Fruit fly (Drosophila melanogaster): ENCODE measurements around the gene Herc4.

Gene Herc4

dm6 chr3L:1318241-1318640, 4.7 kb downstream of the Herc4 start, which contains the start of gene Myo61F:
TSS of gene Myo61F (plus strand) at chr3L:1318480.
- TF ChIP-seq CG4496 (GFP tag; IDR thresholded peaks at IDR 0.05) (0 out of 3 replicates have a peak, but pooled peaks have one; percentile 36), Pif1A (GFP tag; optimal IDR thresholded peaks at IDR 0.05) (no peak), CG12605 (GFP tag; IDR thresholded peaks at IDR 0.05) (no peak)

- peak; percentile 85 for TF ChIP-seq CG8159 (tag; optimal IDR thresholded peaks at IDR 0.05)
- TF ChIP-seq EcR (GFP tag; optimal IDR thresholded peaks at IDR 0.05): peak; percentile 8
- TF ChIP-seq CG14655 (GFP tag; optimal IDR thresholded peaks at IDR 0.05): peak; percentile 97
- TF ChIP-seq Pif1B (GFP tag; optimal IDR thresholded peaks at IDR 0.05): peak; percentile 97
- peak; percentile 79 for TF ChIP-seq CG15710 (tag; optimal IDR thresholded peaks at IDR 0.05)
- TF ChIP-seq Ets98B (GFP tag; IDR thresholded peaks at IDR 0.05): peak; percentile 93
- TF ChIP-seq CG10348 (GFP tag; IDR thresholded peaks at IDR 0.05): no peak
- TF ChIP-seq gl (tag; optimal IDR thresholded peaks at IDR 0.05): peak; percentile 79
- TF ChIP-seq CG32121 (GFP tag; IDR thresholded peaks at IDR 0.05): peak; percentile 84
- TF ChIP-seq CG9948 (tag; optimal IDR thresholded peaks at IDR 0.05): peak; percentile 94
- peak; percentile 94 for TF ChIP-seq fd96Ca (GFP tag; IDR thresholded peaks at IDR 0.05)
- TF ChIP-seq CG8301 (tag; optimal IDR thresholded peaks at IDR 0.05): peak; percentile 97
- TF ChIP-seq CG34367 (tag; optimal IDR thresholded peaks at IDR 0.05): peak; percentile 88
- TF ChIP-seq CG4496 (GFP tag; IDR thresholded peaks at IDR 0.05): peak; percentile 96
- TF ChIP-seq Snoo (tag; optimal IDR thresholded peaks at IDR 0.05): peak; percentile 96
- peak; percentile 95 for TF ChIP-seq Pif1A (GFP tag; optimal IDR thresholded peaks at IDR 0.05)
- peak; percentile 92 for TF ChIP-seq CG17806 (tag; optimal IDR thresholded peaks at IDR 0.05)
- TF ChIP-seq CG12605 (GFP tag; IDR thresholded peaks at IDR 0.05): peak; percentile 91
- TF ChIP-seq CG13204 (GFP tag; optimal IDR thresholded peaks at IDR 0.05): peak; percentile 68
- no peak for TF ChIP-seq D1 (tag; optimal IDR thresholded peaks at IDR 0.05)
- TF ChIP-seq rn (GFP tag; IDR thresholded peaks at IDR 0.05): peak; percentile 83
Measured at dm6 chr3L:1319097-1319725, 5.7 kb downstream of the Herc4 start.

- no peak for TF ChIP-seq D1 (tag; optimal IDR thresholded peaks at IDR 0.05)
- TF ChIP-seq Ets98B (GFP tag; IDR thresholded peaks at IDR 0.05): no peak
- TF ChIP-seq CG15710 (tag; optimal IDR thresholded peaks at IDR 0.05): peak; percentile 38
- TF ChIP-seq Snoo (tag; optimal IDR thresholded peaks at IDR 0.05): peak; percentile 37
- TF ChIP-seq Pif1A (GFP tag; optimal IDR thresholded peaks at IDR 0.05): peak; percentile 63
- no peak for TF ChIP-seq gl (tag; optimal IDR thresholded peaks at IDR 0.05)
- peak; percentile 30 for TF ChIP-seq CG9948 (tag; optimal IDR thresholded peaks at IDR 0.05)
- peak; percentile 38 for TF ChIP-seq Pif1B (GFP tag; optimal IDR thresholded peaks at IDR 0.05)
- peak; percentile 72 for TF ChIP-seq CG8159 (tag; optimal IDR thresholded peaks at IDR 0.05)
- no peak for TF ChIP-seq CG32121 (GFP tag; IDR thresholded peaks at IDR 0.05)
- TF ChIP-seq EcR (GFP tag; optimal IDR thresholded peaks at IDR 0.05): no peak
- peak; percentile 59; the same call in 2 of the 3 replicates for TF ChIP-seq fd96Ca (GFP tag; IDR thresholded peaks at IDR 0.05)
- TF ChIP-seq rn (GFP tag; IDR thresholded peaks at IDR 0.05): no peak
- TF ChIP-seq CG14655 (GFP tag; optimal IDR thresholded peaks at IDR 0.05): peak; percentile 58
- TF ChIP-seq CG8301 (tag; optimal IDR thresholded peaks at IDR 0.05): peak; percentile 13
- no peak for TF ChIP-seq CG12605 (GFP tag; IDR thresholded peaks at IDR 0.05)
- no peak for TF ChIP-seq CG10348 (GFP tag; IDR thresholded peaks at IDR 0.05)
- TF ChIP-seq CG4496 (GFP tag; IDR thresholded peaks at IDR 0.05): no peak
- TF ChIP-seq CG17806 (tag; optimal IDR thresholded peaks at IDR 0.05): peak; percentile 46
- TF ChIP-seq CG13204 (GFP tag; optimal IDR thresholded peaks at IDR 0.05): no peak
- peak; percentile 12 for TF ChIP-seq CG34367 (tag; optimal IDR thresholded peaks at IDR 0.05)
Measured at dm6 chr3L:1320230-1320930, 6.9 kb downstream of the Herc4 start.

- TF ChIP-seq gl (tag; optimal IDR thresholded peaks at IDR 0.05) (peak; percentile 52), CG34367 (tag; optimal IDR thresholded peaks at IDR 0.05) (no peak), CG12605 (GFP tag; IDR thresholded peaks at IDR 0.05) (0 out of 2 replicates have a peak, but pooled peaks have one; percentile 16), CG10348 (GFP tag; IDR thresholded peaks at IDR 0.05) (no peak), CG8159 (tag; optimal IDR thresholded peaks at IDR 0.05) (no peak), CG8301 (tag; optimal IDR thresholded peaks at IDR 0.05) (no peak), CG14655 (GFP tag; optimal IDR thresholded peaks at IDR 0.05) (no peak), Snoo (tag; optimal IDR thresholded peaks at IDR 0.05) (peak; percentile 24), rn (GFP tag; IDR thresholded peaks at IDR 0.05) (no peak), fd96Ca (GFP tag; IDR thresholded peaks at IDR 0.05) (0 out of 3 replicates have a peak, but pooled peaks have one; percentile 6), Pif1A (GFP tag; optimal IDR thresholded peaks at IDR 0.05) (no peak), CG4496 (GFP tag; IDR thresholded peaks at IDR 0.05) (peak; percentile 40; the same call in 1 of the 3 replicates), Pif1B (GFP tag; optimal IDR thresholded peaks at IDR 0.05) (no peak), EcR (GFP tag; optimal IDR thresholded peaks at IDR 0.05) (peak; percentile 53), CG9948 (tag; optimal IDR thresholded peaks at IDR 0.05) (no peak), CG13204 (GFP tag; optimal IDR thresholded peaks at IDR 0.05) (no peak), CG15710 (tag; optimal IDR thresholded peaks at IDR 0.05) (no peak), D1 (tag; optimal IDR thresholded peaks at IDR 0.05) (no peak), CG17806 (tag; optimal IDR thresholded peaks at IDR 0.05) (no peak), CG32121 (GFP tag; IDR thresholded peaks at IDR 0.05) (no peak), Ets98B (GFP tag; IDR thresholded peaks at IDR 0.05) (peak; percentile 18; the same call in 1 of the 2 replicates)
Measured at dm6 chr3L:1320931-1321556, 7.5 kb downstream of the Herc4 start.

dm6 chr3L:1322159-1322558, 8.7 kb downstream of the Herc4 start:
- TF ChIP-seq EcR (GFP tag; optimal IDR thresholded peaks at IDR 0.05): no peak
- no peak for TF ChIP-seq Ets98B (GFP tag; IDR thresholded peaks at IDR 0.05)
- no peak for TF ChIP-seq CG8301 (tag; optimal IDR thresholded peaks at IDR 0.05)
- TF ChIP-seq CG8159 (tag; optimal IDR thresholded peaks at IDR 0.05): no peak
- no peak for TF ChIP-seq CG17806 (tag; optimal IDR thresholded peaks at IDR 0.05)
- TF ChIP-seq CG14655 (GFP tag; optimal IDR thresholded peaks at IDR 0.05): no peak
- TF ChIP-seq D1 (tag; optimal IDR thresholded peaks at IDR 0.05): no peak
- TF ChIP-seq Pif1B (GFP tag; optimal IDR thresholded peaks at IDR 0.05): no peak
- TF ChIP-seq CG9948 (tag; optimal IDR thresholded peaks at IDR 0.05): no peak
- no peak for TF ChIP-seq Pif1A (GFP tag; optimal IDR thresholded peaks at IDR 0.05)
- no peak for TF ChIP-seq CG34367 (tag; optimal IDR thresholded peaks at IDR 0.05)
- TF ChIP-seq Snoo (tag; optimal IDR thresholded peaks at IDR 0.05): no peak
- TF ChIP-seq CG10348 (GFP tag; IDR thresholded peaks at IDR 0.05): no peak
- no peak for TF ChIP-seq fd96Ca (GFP tag; IDR thresholded peaks at IDR 0.05)
